Worm (Caenorhabditis elegans) whole organism, L2 larva: ENCODE data around the gene F58H1.8.
A peak's percentile ranks its signal among the peaks of the same experiment; 100 is the strongest.

Experiments
- R02D3.7 ChIP-seq: fragments of 150-350 bp; optimal IDR thresholded peaks from 2 replicates; lab custom pipeline; 2014; ENCODE audit warnings: missing biosample characterization, missing genetic modification characterization
- nhr-25 ChIP-seq: fragments of 150-350 bp; sonication (generic microtip); optimal IDR thresholded peaks from 3 replicates; lab custom pipeline; 2014; ENCODE audit warnings: missing biosample characterization, missing genetic modification characterization
- skn-1 ChIP-seq: sonication (generic microtip); optimal IDR thresholded peaks from 2 replicates; lab custom pipeline; 2017; ENCODE audit warnings: missing biosample characterization, missing genetic modification characterization
- snpc-4 ChIP-seq: fragments of 150-350 bp; optimal IDR thresholded peaks from 2 replicates; lab custom pipeline; 2014; ENCODE audit warnings: missing biosample characterization, missing genetic modification characterization
- unc-62 ChIP-seq: fragments of 150-350 bp; optimal IDR thresholded peaks from 2 replicates; lab custom pipeline; 2014; ENCODE audit warnings: missing biosample characterization, missing genetic modification reagents, missing genetic modification characterization
- ztf-4 ChIP-seq: fragments of 150-350 bp; optimal IDR thresholded peaks from 2 replicates; lab custom pipeline; 2014; ENCODE audit warnings: missing biosample characterization, missing genetic modification characterization

DNA sequence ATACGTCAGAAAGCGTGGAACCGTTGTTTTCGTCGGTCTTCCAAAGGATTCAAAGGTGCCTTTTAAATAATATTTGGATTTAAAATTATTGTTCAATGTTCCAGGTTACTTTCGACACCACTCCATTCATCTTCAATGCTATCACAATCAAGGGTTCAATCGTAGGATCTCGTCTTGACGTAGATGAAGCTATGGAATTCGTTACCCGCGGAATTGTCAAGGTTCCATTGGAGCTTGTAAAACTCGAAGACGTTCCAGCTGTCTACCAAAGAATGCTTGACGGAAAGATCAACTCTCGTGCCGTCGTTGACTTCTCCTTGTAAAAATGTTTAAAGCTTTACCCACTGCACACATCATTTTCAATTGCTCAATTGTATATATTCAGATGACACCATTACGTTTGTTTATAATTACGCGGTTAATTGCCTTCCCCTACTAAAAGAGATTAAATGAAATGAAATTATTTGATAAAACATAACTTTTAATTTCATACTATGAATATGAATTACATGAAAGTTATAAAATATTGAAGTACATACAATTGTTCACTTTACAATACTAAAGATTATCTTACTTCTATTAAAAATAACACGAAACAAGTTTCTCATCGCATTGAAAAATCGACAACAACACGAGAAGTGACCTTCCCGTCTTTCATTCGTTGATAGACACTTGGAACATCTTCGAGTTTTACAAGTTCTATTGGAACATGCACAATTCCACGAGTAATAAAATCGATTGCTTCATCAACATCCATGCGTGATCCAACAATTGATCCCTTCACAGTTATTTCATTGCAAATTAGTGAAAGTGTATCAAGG is 45.6 kb upstream of the F58H1.8 start:
- TF ChIP-seq nhr-25 (tag; lab: Kevin White, UChicago) (no peak), snpc-4 (tag; lab: Kevin White, UChicago) (no peak), skn-1 (no peak), unc-62 (GFP tag; lab: Kevin White, UChicago) (no peak), ztf-4 (tag; lab: Kevin White, UChicago) (peak; percentile 60), R02D3.7 (tag; lab: Kevin White, UChicago) (no peak)
